Fruit fly (Drosophila melanogaster) whole organism, adult: ENCODE results near the gene mtrm.

Source experiments
- CG11617 ChIP-seq: fragments of 200-800 bp; sonication (Bioruptor generic); optimal IDR thresholded peaks from 2 replicates; lab custom pipeline; 2017; ENCODE audit warnings: mild to moderate bottlenecking, missing biosample characterization, missing genetic modification reagents, missing genetic modification characterization
- CG7045 ChIP-seq: fragments of 200-800 bp; sonication (Bioruptor generic); optimal IDR thresholded peaks from 2 replicates; lab custom pipeline; 2017; ENCODE audit warnings: missing biosample characterization, mild to moderate bottlenecking, missing genetic modification characterization
- CG7101 ChIP-seq: fragments of 200-800 bp; sonication (Bioruptor generic); optimal IDR thresholded peaks from 2 replicates; lab custom pipeline; 2018; ENCODE audit warnings: missing biosample characterization, mild to moderate bottlenecking, missing genetic modification characterization, moderate library complexity
- Mnt ChIP-seq: fragments of 200-800 bp; sonication (Bioruptor generic); optimal IDR thresholded peaks from 2 replicates; lab custom pipeline; 2016; ENCODE audit warnings: missing biosample characterization, mild to moderate bottlenecking, missing genetic modification characterization
- ovo ChIP-seq: fragments of 200-800 bp; sonication (Bioruptor generic); optimal IDR thresholded peaks from 2 replicates; lab custom pipeline; 2016; ENCODE audit warnings: missing biosample characterization, missing genetic modification characterization
- tj ChIP-seq: fragments of 200-800 bp; sonication (Bioruptor generic); optimal IDR thresholded peaks from 3 replicates; lab custom pipeline; 2017; ENCODE audit warnings: missing biosample characterization, mild to moderate bottlenecking, missing genetic modification characterization, moderate library complexity

DNA sequence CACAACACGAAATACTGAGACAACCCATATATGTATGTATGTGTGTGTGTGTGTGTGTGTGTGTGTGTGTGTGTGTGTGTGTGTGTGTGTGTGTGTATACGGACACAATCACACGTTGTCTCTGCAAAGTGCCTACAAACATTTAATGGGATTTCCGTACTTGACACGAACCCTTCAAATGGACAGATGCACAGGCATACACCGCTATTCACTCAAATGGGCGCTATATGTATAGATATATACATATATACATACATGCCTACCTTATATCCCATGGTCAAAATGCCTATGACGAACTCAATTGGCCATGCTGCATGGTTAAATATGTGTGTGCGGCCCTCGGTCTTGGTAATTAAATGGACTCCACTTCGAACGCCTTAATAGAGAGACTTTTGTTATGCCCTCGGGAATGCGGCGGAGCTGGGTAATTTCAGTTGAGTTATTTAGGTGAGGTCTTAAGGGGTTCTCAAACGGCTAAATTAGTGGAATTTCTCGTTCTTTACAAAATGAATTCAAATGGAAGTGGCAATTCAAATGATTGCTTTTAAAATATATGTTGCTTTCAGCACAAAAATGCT is 43.7 kb downstream of the mtrm start:
- TF ChIP-seq tj (GFP tag; lab: Kevin White, UChicago) (no peak), CG7045 (GFP tag; lab: Kevin White, UChicago) (no peak), CG11617 (GFP tag; lab: Kevin White, UChicago) (no peak), ovo (no peak), Mnt (no peak), CG7101 (tag; lab: Kevin White, UChicago) (no peak)
